Fruit fly (Drosophila melanogaster): ENCODE results near the gene CG33995.
A peak's percentile ranks its signal among the peaks of the same experiment; 100 is the strongest.

- TF ChIP-seq kah (GFP tag; optimal IDR thresholded peaks at IDR 0.05), result no peak
- TF ChIP-seq CG11247 (GFP tag; IDR thresholded peaks at IDR 0.05), result 0 out of 2 replicates have a peak, but pooled peaks have one; percentile 18
- TF ChIP-seq CG10565 (GFP tag; optimal IDR thresholded peaks at IDR 0.05), result no peak
- TF ChIP-seq Eip74EF (GFP tag; optimal IDR thresholded peaks at IDR 0.05), result no peak
- TF ChIP-seq CG6689 (GFP tag; IDR thresholded peaks at IDR 0.05), result no peak
- TF ChIP-seq Sox100B (GFP tag; optimal IDR thresholded peaks at IDR 0.05), result no peak
- peak; percentile 9 for TF ChIP-seq Sox102F (GFP tag; optimal IDR thresholded peaks at IDR 0.05)
- no peak for TF ChIP-seq CG3163 (GFP tag; optimal IDR thresholded peaks at IDR 0.05)
Measured at dm6 chr2L:5085561-5085960, 42.5 kb downstream of the CG33995 start.

All from whole organism, embryonic.